Worm (Caenorhabditis elegans): ENCODE results near the gene C34C12.1.

DNA sequence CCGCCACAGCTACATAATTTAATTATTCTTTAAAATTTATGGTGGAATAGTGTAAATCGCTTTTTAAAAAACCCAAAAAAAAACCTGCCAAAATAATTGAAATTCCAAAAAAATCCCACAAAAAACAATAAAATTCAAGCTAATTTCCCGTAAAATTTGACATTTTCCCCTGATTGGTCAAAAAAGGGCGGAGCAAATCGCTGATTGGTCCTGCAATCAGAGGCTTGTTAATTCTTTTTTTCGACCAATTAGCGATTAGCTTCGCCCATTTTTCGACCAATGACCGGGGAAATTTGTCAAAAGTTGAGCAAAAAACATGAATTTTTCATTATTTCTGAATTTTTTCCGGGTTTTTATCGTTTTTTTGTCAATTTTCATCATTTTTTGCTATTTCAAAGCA is 12.9 kb downstream of the C34C12.1 start:
- TF ChIP-seq nfya-1 (tag; optimal IDR thresholded peaks at IDR 0.05), result peak; percentile 93
- TF ChIP-seq fkh-10 (GFP tag; optimal IDR thresholded peaks at IDR 0.05), result no peak
- no peak for TF ChIP-seq ceh-19 (GFP tag; optimal IDR thresholded peaks at IDR 0.05)
- TF ChIP-seq ama-1 (optimal IDR thresholded peaks at IDR 0.05), result no peak
- TF ChIP-seq fkh-6 (tag; optimal IDR thresholded peaks at IDR 0.05), result no peak
- TF ChIP-seq unc-42 (tag; optimal IDR thresholded peaks at IDR 0.05), result no peak
- TF ChIP-seq C08G9.2 (tag; optimal IDR thresholded peaks at IDR 0.05), result no peak
- TF ChIP-seq hlh-15 (tag; optimal IDR thresholded peaks at IDR 0.05), result no peak
- no peak for TF ChIP-seq nhr-232 (tag; optimal IDR thresholded peaks at IDR 0.05)
- TF ChIP-seq npax-4 (tag; optimal IDR thresholded peaks at IDR 0.05), result no peak
- no peak for TF ChIP-seq pha-2 (tag; optimal IDR thresholded peaks at IDR 0.05)
- TF ChIP-seq ahr-1 (tag; optimal IDR thresholded peaks at IDR 0.05), result no peak

Measured in whole organism, late embryonic.